Worm (Caenorhabditis elegans) whole organism, L1 larva: ENCODE data around the gene Y11D7A.7.
A peak's percentile ranks its signal among the peaks of the same experiment; 100 is the strongest.

Experiments
- C34B4.2 ChIP-seq: sonication (generic microtip); optimal IDR thresholded peaks from 2 replicates; lab custom pipeline; 2017; ENCODE audit warnings: mild to moderate bottlenecking, missing genetic modification characterization, missing compliant biosample characterization
- ama-1 ChIP-seq: fragments of 150-350 bp; optimal IDR thresholded peaks from 2 replicates; lab custom pipeline; 2014
- blmp-1 ChIP-seq: fragments of 150-350 bp; optimal IDR thresholded peaks from 2 replicates; lab custom pipeline; 2014; ENCODE audit warnings: missing biosample characterization, missing genetic modification characterization
- ceh-63 ChIP-seq: fragments of 200-800 bp; sonication (Bioruptor generic); optimal IDR thresholded peaks from 2 replicates; lab custom pipeline; 2018; ENCODE audit warnings: mild to moderate bottlenecking, missing genetic modification characterization, missing compliant biosample characterization
- ceh-82 ChIP-seq, 3 experiments: fragments of 150-350 bp in 1 of 3; sonication (generic microtip) in 2 of 3; optimal IDR thresholded peaks; 2 replicates each; lab custom pipeline; 2014 to 2017; ENCODE audit warnings: missing biosample characterization in 3 of 3, missing genetic modification characterization in 3 of 3
- ceh-88 ChIP-seq: fragments of 200-800 bp; sonication (Bioruptor generic); IDR thresholded peaks from 2 replicates; pipeline ENCODE4 v1.3.6; 2022; ENCODE audit warnings: missing genetic modification characterization, missing compliant biosample characterization
- ces-1 ChIP-seq: fragments of 150-350 bp; optimal IDR thresholded peaks from 2 replicates; lab custom pipeline; 2014; ENCODE audit warnings: missing biosample characterization, missing genetic modification reagents, missing genetic modification characterization
- dpl-1 ChIP-seq, 3 experiments: fragments of 150-350 bp in 2 of 3; sonication (generic microtip) in 1 of 3; optimal IDR thresholded peaks; 2 replicates each; lab custom pipeline; 2014 to 2017; ENCODE audit warnings: missing biosample characterization in 3 of 3, missing genetic modification characterization in 3 of 3, missing genetic modification reagents in 3 of 3
- efl-1 ChIP-seq, 4 experiments: fragments of 150-350 bp; optimal IDR thresholded peaks in 3 of 4; peaks in 1 of 4; 1 replicate in 1 of 4; 2 replicates in 3 of 4; lab custom pipeline; 2014; ENCODE audit warnings: missing biosample characterization in 2 of 4, missing genetic modification characterization in 2 of 4, missing genetic modification reagents in 2 of 4
- elt-2 ChIP-seq: sonication (generic microtip); optimal IDR thresholded peaks from 2 replicates; lab custom pipeline; 2016; ENCODE audit warnings: missing genetic modification characterization, mild to moderate bottlenecking, inconsistent platforms, missing compliant biosample characterization, missing genetic modification reagents
- grh-1 ChIP-seq: fragments of 200-800 bp; sonication (Bioruptor generic); IDR thresholded peaks from 2 replicates; pipeline ENCODE4 v1.3.6; 2022; ENCODE audit warnings: missing genetic modification reagents, missing genetic modification characterization, missing compliant biosample characterization
- hlh-4 ChIP-seq: sonication (generic microtip); optimal IDR thresholded peaks from 2 replicates; lab custom pipeline; 2016; ENCODE audit warnings: mild to moderate bottlenecking, missing genetic modification characterization, missing compliant biosample characterization
- isw-1 ChIP-seq: fragments of 200-800 bp; sonication (Bioruptor generic); IDR thresholded peaks from 2 replicates; pipeline ENCODE4 v1.3.6; 2022; ENCODE audit warnings: missing genetic modification characterization, missing compliant biosample characterization
- lin-13 ChIP-seq: fragments of 150-350 bp; optimal IDR thresholded peaks from 2 replicates; lab custom pipeline; 2014; ENCODE audit warnings: missing biosample characterization, missing genetic modification reagents, missing genetic modification characterization
- mef-2 ChIP-seq: fragments of 150-350 bp; optimal IDR thresholded peaks from 2 replicates; lab custom pipeline; 2014; ENCODE audit warnings: missing biosample characterization, missing genetic modification characterization
- mep-1 ChIP-seq: fragments of 150-350 bp; optimal IDR thresholded peaks from 2 replicates; lab custom pipeline; 2014; ENCODE audit warnings: missing biosample characterization, missing genetic modification characterization
- nhr-11 ChIP-seq: fragments of 150-350 bp; optimal IDR thresholded peaks from 2 replicates; lab custom pipeline; 2014; ENCODE audit warnings: missing biosample characterization, missing genetic modification characterization
- nhr-12 ChIP-seq: sonication (generic microtip); optimal IDR thresholded peaks from 2 replicates; lab custom pipeline; 2017; ENCODE audit warnings: missing biosample characterization, missing genetic modification characterization
- nhr-237 ChIP-seq: fragments of 150-350 bp; optimal IDR thresholded peaks from 2 replicates; lab custom pipeline; 2014; ENCODE audit warnings: missing biosample characterization, missing genetic modification characterization
- nhr-28 ChIP-seq: fragments of 150-350 bp; optimal IDR thresholded peaks from 2 replicates; lab custom pipeline; 2014; ENCODE audit warnings: missing biosample characterization, missing genetic modification characterization
- nhr-47 ChIP-seq: sonication (generic microtip); optimal IDR thresholded peaks from 2 replicates; lab custom pipeline; 2016; ENCODE audit warnings: mild to moderate bottlenecking, missing genetic modification characterization, moderate library complexity, missing compliant biosample characterization
- nhr-71 ChIP-seq: sonication (generic microtip); optimal IDR thresholded peaks from 2 replicates; lab custom pipeline; 2016; ENCODE audit warnings: mild to moderate bottlenecking, missing genetic modification characterization, moderate library complexity, missing compliant biosample characterization
- nhr-84 ChIP-seq: sonication (generic microtip); optimal IDR thresholded peaks from 2 replicates; lab custom pipeline; 2017; ENCODE audit warnings: missing biosample characterization, missing genetic modification characterization
- pax-3 ChIP-seq: fragments of 200-800 bp; sonication (Bioruptor generic); optimal IDR thresholded peaks from 2 replicates; lab custom pipeline; 2018; ENCODE audit warnings: mild to moderate bottlenecking, missing genetic modification characterization, moderate library complexity, missing compliant biosample characterization
- rnt-1 ChIP-seq: sonication (generic microtip); optimal IDR thresholded peaks from 2 replicates; lab custom pipeline; 2016; ENCODE audit warnings: mild to moderate bottlenecking, missing genetic modification characterization, moderate library complexity, missing compliant biosample characterization
- snpc-4 ChIP-seq: fragments of 150-350 bp; optimal IDR thresholded peaks from 2 replicates; lab custom pipeline; 2014; ENCODE audit warnings: missing biosample characterization, missing genetic modification characterization
- snu-23 ChIP-seq: sonication (generic microtip); optimal IDR thresholded peaks from 2 replicates; lab custom pipeline; 2016; ENCODE audit warnings: missing genetic modification characterization, missing compliant biosample characterization
- sup-37 ChIP-seq: fragments of 200-800 bp; sonication (Bioruptor generic); optimal IDR thresholded peaks from 2 replicates; lab custom pipeline; 2018; ENCODE audit warnings: mild to moderate bottlenecking, missing genetic modification characterization, missing compliant biosample characterization
- swsn-7 ChIP-seq: sonication (generic microtip); optimal IDR thresholded peaks from 2 replicates; lab custom pipeline; 2016; ENCODE audit warnings: missing genetic modification characterization, missing compliant biosample characterization
- unc-62 ChIP-seq: fragments of 150-350 bp; optimal IDR thresholded peaks from 2 replicates; lab custom pipeline; 2014; ENCODE audit warnings: missing biosample characterization, missing genetic modification reagents, missing genetic modification characterization
- vab-15 ChIP-seq: sonication (generic microtip); optimal IDR thresholded peaks from 2 replicates; lab custom pipeline; 2017; ENCODE audit warnings: missing genotype, mild to moderate bottlenecking, missing genetic modification characterization, missing compliant biosample characterization
- xbp-1 ChIP-seq: sonication (generic microtip); optimal IDR thresholded peaks from 2 replicates; lab custom pipeline; 2016; ENCODE audit warnings: missing genetic modification characterization, missing compliant biosample characterization
- zip-4 ChIP-seq: fragments of 200-800 bp; sonication (Bioruptor generic); optimal IDR thresholded peaks from 2 replicates; lab custom pipeline; 2018; ENCODE audit warnings: mild to moderate bottlenecking, missing genetic modification characterization, moderate library complexity, missing compliant biosample characterization
- ztf-11 ChIP-seq, 2 experiments: sonication (generic microtip); optimal IDR thresholded peaks; 2 replicates each; lab custom pipeline; 2016 to 2017; ENCODE audit warnings: missing genetic modification characterization in 2 of 2, missing biosample characterization in 1 of 2, missing compliant biosample characterization in 1 of 2

Gene Y11D7A.7

DNA sequence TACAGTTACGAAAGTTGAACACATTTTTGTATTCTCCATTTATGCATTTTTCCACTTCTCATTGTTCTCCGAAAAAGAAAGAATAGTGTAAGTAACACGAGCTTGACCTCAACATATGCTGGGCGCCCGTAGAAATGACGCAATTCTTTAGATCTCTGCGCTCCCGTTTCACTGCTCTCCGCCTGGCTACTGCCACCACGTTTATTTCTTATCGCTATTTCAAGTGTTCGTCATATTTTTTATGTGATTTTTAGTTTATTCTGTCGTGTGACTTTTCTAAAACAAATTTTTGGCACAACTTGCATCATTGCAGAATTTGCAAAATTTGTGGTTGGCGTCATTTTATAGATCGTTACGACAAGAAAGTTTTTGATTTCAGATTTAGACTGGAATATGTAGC lies 32.4 kb upstream of the Y11D7A.7 start:
- TF ChIP-seq pax-3 (tag; lab: Kevin White, UChicago) (no peak), efl-1 (optimal IDR thresholded peaks at IDR 0.05; lab: Kevin White, UChicago) (no peak), efl-1 (GFP tag; optimal IDR thresholded peaks at IDR 0.05 in 1 of 2; lab: Kevin White, UChicago) (peak in 1 of 2 experiments; percentile 28), elt-2 (peak; percentile 12)

DNA sequence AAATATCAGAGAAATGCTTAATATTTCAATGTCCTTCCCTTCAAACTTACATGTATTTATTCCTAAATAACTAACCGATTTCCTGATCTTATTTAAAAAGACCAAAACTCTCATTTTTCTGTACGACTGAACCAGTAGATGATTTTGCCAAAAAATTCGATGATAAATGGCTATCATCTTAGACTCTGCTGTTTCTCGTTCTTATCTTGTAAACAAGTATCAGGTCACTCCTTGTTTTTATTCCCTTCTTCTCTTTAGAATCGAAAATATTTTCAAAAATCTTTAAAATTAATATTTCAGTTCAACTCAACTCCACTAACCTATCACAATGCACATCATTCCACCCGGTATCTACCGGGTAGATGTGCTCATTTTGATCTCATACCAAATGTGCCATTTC lies 31.9 kb upstream of the Y11D7A.7 start, which contains the start of gene C46C2.2:
Gene C46C2.2, plus strand, starts transcription at position 301 of the 400 bp plus-strand sequence.
- TF ChIP-seq ces-1 (GFP tag; lab: Kevin White, UChicago) (no peak), snpc-4 (tag; lab: Kevin White, UChicago) (no peak), rnt-1 (tag; lab: Kevin White, UChicago) (no peak), ceh-88 (GFP tag; lab: Robert Waterston, UW) (no peak), blmp-1 (tag; lab: Kevin White, UChicago) (no peak), nhr-71 (tag; lab: Kevin White, UChicago) (no peak), nhr-12 (no peak), sup-37 (no peak), ama-1 (lab: Kevin White, UChicago) (no peak), nhr-11 (tag; lab: Kevin White, UChicago) (no peak), swsn-7 (tag; lab: Kevin White, UChicago) (no peak), unc-62 (GFP tag; lab: Kevin White, UChicago) (no peak), mep-1 (tag; lab: Kevin White, UChicago) (no peak), ceh-82 (tag; optimal IDR thresholded peaks at IDR 0.05; lab: Kevin White, UChicago) (no peak), ztf-11 (tag; optimal IDR thresholded peaks at IDR 0.05; lab: Kevin White, UChicago) (no peak), dpl-1 (GFP tag; optimal IDR thresholded peaks at IDR 0.05; lab: Kevin White, UChicago) (no peak), C34B4.2 (tag; lab: Kevin White, UChicago) (no peak)

DNA sequence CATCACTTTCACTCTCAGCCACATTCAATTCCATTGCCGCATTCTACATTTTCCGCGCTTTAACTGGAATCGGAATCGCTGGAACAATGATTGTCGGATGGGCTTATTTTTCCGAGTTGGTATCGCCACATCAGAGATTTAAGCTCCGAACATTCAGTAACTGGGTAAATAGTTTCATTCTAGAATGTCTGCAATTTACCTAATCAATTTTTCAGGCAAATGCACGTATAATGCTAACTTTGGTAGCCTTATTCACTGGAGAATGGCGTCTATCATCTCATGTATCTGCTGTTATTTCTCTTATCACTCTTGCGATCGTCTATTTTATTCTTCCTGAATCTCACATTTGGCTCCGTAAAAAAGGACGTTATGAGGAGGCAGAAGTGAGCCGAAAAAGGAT lies 30.9 kb upstream of the Y11D7A.7 start:
- TF ChIP-seq lin-13 (GFP tag; lab: Kevin White, UChicago), result no peak
- TF ChIP-seq nhr-84 (tag; lab: Kevin White, UChicago), result no peak
- no peak for TF ChIP-seq efl-1 (optimal IDR thresholded peaks at IDR 0.05; lab: Kevin White, UChicago)
- peak in 1 of 2 experiments; percentile 74 for TF ChIP-seq efl-1 (GFP tag; optimal IDR thresholded peaks at IDR 0.05 in 1 of 2; lab: Kevin White, UChicago)
- no peak for TF ChIP-seq nhr-47 (tag; lab: Kevin White, UChicago)
- TF ChIP-seq zip-4 (GFP tag; lab: Kevin White, UChicago), result no peak
- TF ChIP-seq, all 84 proteins: peak for 1

- TF ChIP-seq C34B4.2 (tag; lab: Kevin White, UChicago) (no peak), mef-2 (no peak), mep-1 (tag; lab: Kevin White, UChicago) (no peak), xbp-1 (tag; lab: Kevin White, UChicago) (no peak), nhr-237 (tag; lab: Kevin White, UChicago) (no peak), isw-1 (GFP tag; lab: Robert Waterston, UW) (no peak), dpl-1 (GFP tag; optimal IDR thresholded peaks at IDR 0.05; lab: Kevin White, UChicago) (no peak), unc-62 (GFP tag; lab: Kevin White, UChicago) (no peak), hlh-4 (tag; lab: Kevin White, UChicago) (no peak), ceh-63 (GFP tag; lab: Kevin White, UChicago) (no peak), nhr-28 (no peak)
- TF ChIP-seq, all 84 proteins: peak for 0
Measured at ce11 chrIV:9224825-9225224, 24.5 kb upstream of the Y11D7A.7 start, which contains the start of gene C46C2.3. Gene C46C2.3, plus strand, starts transcription at chrIV:9225125.

DNA sequence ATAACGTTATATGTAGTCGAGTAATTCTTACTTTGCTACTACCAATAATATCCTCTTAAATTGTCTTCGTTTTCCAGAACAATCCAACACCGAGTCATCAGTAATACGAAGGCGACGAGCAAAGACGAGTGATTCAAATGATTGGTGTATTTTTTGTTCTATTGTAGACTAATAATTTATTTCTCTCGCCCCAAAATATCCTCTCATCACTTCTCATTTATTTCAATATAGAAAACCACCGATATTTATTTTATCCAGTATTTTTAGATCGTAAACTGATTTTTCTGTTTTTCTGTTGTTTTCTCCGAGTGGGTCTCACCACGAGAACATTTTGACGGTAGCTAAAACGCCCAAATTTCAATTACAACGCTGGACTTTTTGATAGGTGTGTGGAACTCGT lies 21.7 kb upstream of the Y11D7A.7 start:
- no peak for TF ChIP-seq vab-15 (tag; lab: Kevin White, UChicago)
- TF ChIP-seq snu-23 (GFP tag; lab: Kevin White, UChicago), result no peak
- TF ChIP-seq grh-1 (GFP tag; lab: Robert Waterston, UW), result no peak
